Worm (Caenorhabditis elegans): ENCODE results near the gene eri-3.
A peak's percentile ranks its signal among the peaks of the same experiment; 100 is the strongest.

The eri-3 gene

DNA sequence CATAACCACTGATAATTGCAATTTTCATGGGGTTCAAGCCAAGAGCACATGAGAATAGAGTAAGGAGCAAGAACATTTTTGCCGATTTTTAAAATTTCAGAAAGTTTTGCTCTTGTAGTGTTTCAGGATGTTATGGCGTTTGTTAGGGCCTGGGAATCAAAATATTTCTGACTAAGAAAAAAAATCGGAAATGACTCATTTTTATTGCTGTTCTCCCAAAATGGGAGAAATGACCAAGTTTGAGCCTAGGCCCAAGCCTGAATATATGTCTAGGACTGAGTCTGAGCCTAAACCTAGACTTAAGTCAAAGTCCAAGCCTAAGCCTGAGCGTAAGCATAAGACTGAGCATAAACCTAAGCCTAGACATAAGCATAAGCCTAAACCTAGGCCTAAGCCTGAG, 18.9 kb upstream of the eri-3 start, which contains the start of gene T13B5.9:
Gene T13B5.9, minus strand, starts transcription at position 101 of the 400 bp plus-strand sequence.
- TF ChIP-seq ceh-19 (GFP tag; optimal IDR thresholded peaks at IDR 0.05) (no peak), unc-55 (GFP tag; optimal IDR thresholded peaks at IDR 0.05) (no peak), nhr-11 (tag; optimal IDR thresholded peaks at IDR 0.05) (no peak), tbx-2 (tag; optimal IDR thresholded peaks at IDR 0.05) (no peak), ceh-45 (GFP tag; IDR thresholded peaks at IDR 0.05) (no peak), hlh-8 (tag; optimal IDR thresholded peaks at IDR 0.05) (no peak), nhr-232 (tag; optimal IDR thresholded peaks at IDR 0.05) (no peak), pros-1 (tag; optimal IDR thresholded peaks at IDR 0.05) (no peak), pqm-1 (tag; optimal IDR thresholded peaks at IDR 0.05) (no peak), C08G9.2 (tag; optimal IDR thresholded peaks at IDR 0.05) (no peak), hlh-13 (GFP tag; optimal IDR thresholded peaks at IDR 0.05) (no peak), syd-9 (tag; optimal IDR thresholded peaks at IDR 0.05) (no peak)

ce11 chrII:1105291-1105690, 18.0 kb upstream of the eri-3 start:
- peak; percentile 38 for TF ChIP-seq hlh-6 (tag; optimal IDR thresholded peaks at IDR 0.05)
- peak; percentile 38 for TF ChIP-seq syd-9 (tag; optimal IDR thresholded peaks at IDR 0.05)
- TF ChIP-seq npax-4 (tag; optimal IDR thresholded peaks at IDR 0.05) = no peak

DNA sequence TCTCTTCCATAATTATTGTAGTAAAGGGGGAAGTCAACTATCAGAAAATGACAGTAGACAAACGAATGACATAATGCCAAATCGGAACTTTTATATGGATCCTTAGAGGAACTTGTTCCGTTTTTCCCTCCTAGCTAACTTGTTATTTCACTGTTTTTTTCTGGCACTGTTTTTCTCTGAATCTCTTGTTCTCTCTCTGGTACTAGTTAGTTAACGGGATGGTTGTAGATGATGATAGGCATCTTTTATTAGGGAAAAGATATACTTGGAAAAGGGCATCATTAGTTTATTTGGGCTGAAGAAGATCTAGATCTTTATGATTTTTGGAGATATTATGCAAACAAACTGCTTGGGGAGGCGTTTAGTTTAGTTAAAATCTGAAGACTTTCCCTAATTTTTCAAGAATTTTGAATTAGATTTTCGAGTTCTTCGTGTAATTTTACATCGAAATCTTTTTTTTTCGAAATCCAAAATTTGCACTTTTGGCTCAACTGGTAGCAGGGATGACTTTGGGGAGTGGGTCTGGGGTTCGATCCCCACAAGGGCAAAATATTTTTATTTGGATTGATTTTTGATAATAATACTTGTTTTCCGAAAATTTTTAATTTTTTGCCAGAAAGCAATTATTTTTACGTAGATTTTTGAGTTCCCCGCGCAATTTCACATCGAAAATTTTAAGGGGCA, 16.3 kb upstream of the eri-3 start, which contains the start of gene col-40:
Gene col-40, minus strand, starts transcription at position 51 of the 684 bp plus-strand sequence.
- TF ChIP-seq Y22D7AL.16 (tag; optimal IDR thresholded peaks at IDR 0.05) (no peak), pat-9 (tag; optimal IDR thresholded peaks at IDR 0.05) (no peak), elt-4 (tag; optimal IDR thresholded peaks at IDR 0.05) (no peak), C08G9.2 (tag; optimal IDR thresholded peaks at IDR 0.05) (no peak), che-1 (tag; optimal IDR thresholded peaks at IDR 0.05) (no peak), fax-1 (tag; optimal IDR thresholded peaks at IDR 0.05) (no peak), ttx-3 (tag; optimal IDR thresholded peaks at IDR 0.05) (no peak), nhr-11 (tag; optimal IDR thresholded peaks at IDR 0.05) (no peak), ceh-14 (tag; optimal IDR thresholded peaks at IDR 0.05) (no peak), ceh-18 (tag; optimal IDR thresholded peaks at IDR 0.05) (no peak), unc-3 (GFP tag; conservative IDR thresholded peaks at IDR 0.05) (no peak), unc-3 (tag; optimal IDR thresholded peaks at IDR 0.05) (no peak), ceh-19 (GFP tag; optimal IDR thresholded peaks at IDR 0.05) (no peak), pag-3 (tag; optimal IDR thresholded peaks at IDR 0.05; ENCODE audit: borderline replicate concordance) (no peak), mec-3 (tag; optimal IDR thresholded peaks at IDR 0.05; ENCODE audit: borderline replicate concordance) (no peak), K02D7.2 (tag; optimal IDR thresholded peaks at IDR 0.05) (no peak), ahr-1 (tag; optimal IDR thresholded peaks at IDR 0.05) (no peak), ztf-16 (tag; optimal IDR thresholded peaks at IDR 0.05) (no peak), tbx-2 (tag; optimal IDR thresholded peaks at IDR 0.05) (no peak), F13H6.1 (tag; optimal IDR thresholded peaks at IDR 0.05) (no peak)

- no peak for TF ChIP-seq dve-1 (tag; optimal IDR thresholded peaks at IDR 0.05)
- TF ChIP-seq rnt-1 (tag; optimal IDR thresholded peaks at IDR 0.05) = no peak
- TF ChIP-seq hlh-8 (tag; optimal IDR thresholded peaks at IDR 0.05) = no peak
- no peak for TF ChIP-seq ets-4 (tag; optimal IDR thresholded peaks at IDR 0.05)
- no peak for TF ChIP-seq che-1 (tag; optimal IDR thresholded peaks at IDR 0.05)
- no peak for TF ChIP-seq ceh-45 (GFP tag; IDR thresholded peaks at IDR 0.05)
- TF ChIP-seq C08G9.2 (tag; optimal IDR thresholded peaks at IDR 0.05) = no peak
- TF ChIP-seq ceh-30 (tag; optimal IDR thresholded peaks at IDR 0.05) = no peak
These were observed 12.4 kb upstream of the eri-3 start, which contains the start of gene lips-11 for ce11 chrII:1110901-1111300. lips-11 (minus strand) TSS chrII:1111001.

- TF ChIP-seq elt-4 (tag; optimal IDR thresholded peaks at IDR 0.05) = no peak
- no peak for TF ChIP-seq unc-55 (GFP tag; optimal IDR thresholded peaks at IDR 0.05)
- no peak for TF ChIP-seq C38D4.7 (GFP tag; optimal IDR thresholded peaks at IDR 0.05)
- no peak for TF ChIP-seq ceh-2 (tag; optimal IDR thresholded peaks at IDR 0.05)
- no peak for TF ChIP-seq F13H6.1 (tag; optimal IDR thresholded peaks at IDR 0.05)
- no peak for TF ChIP-seq ceh-22 (tag; optimal IDR thresholded peaks at IDR 0.05)
- TF ChIP-seq elt-2 (tag; optimal IDR thresholded peaks at IDR 0.05) = no peak
- no peak for TF ChIP-seq C08G9.2 (tag; optimal IDR thresholded peaks at IDR 0.05)
- TF ChIP-seq Y22D7AL.16 (tag; optimal IDR thresholded peaks at IDR 0.05) = no peak
- no peak for TF ChIP-seq ceh-14 (tag; optimal IDR thresholded peaks at IDR 0.05)
- TF ChIP-seq K02D7.2 (tag; optimal IDR thresholded peaks at IDR 0.05) = no peak
- TF ChIP-seq nfya-1 (tag; optimal IDR thresholded peaks at IDR 0.05) = no peak
- no peak for TF ChIP-seq ceh-18 (tag; optimal IDR thresholded peaks at IDR 0.05)
- no peak for TF ChIP-seq pha-2 (tag; optimal IDR thresholded peaks at IDR 0.05)
- no peak for TF ChIP-seq mec-3 (tag; optimal IDR thresholded peaks at IDR 0.05; ENCODE audit: borderline replicate concordance)
- TF ChIP-seq ceh-48 (tag; optimal IDR thresholded peaks at IDR 0.05) = no peak
These were observed 9.2 kb upstream of the eri-3 start, which contains the start of gene lips-12 for ce11 chrII:1114133-1114532. lips-12 (minus strand) TSS chrII:1114233.
